Fruit fly (Drosophila melanogaster): ENCODE results near the gene mtgo.
A peak's percentile ranks its signal among the peaks of the same experiment; 100 is the strongest.

mtgo gene

dm6 chr2L:16535673-16536144 is 9.1 kb upstream of the mtgo start (continued):
- TF ChIP-seq CG5245 (GFP tag; optimal IDR thresholded peaks at IDR 0.05) (peak; percentile 62), CG2199 (GFP tag; IDR thresholded peaks at IDR 0.05) (peak; percentile 96), sens-2 (GFP tag; IDR thresholded peaks at IDR 0.05) (peak; percentile 86), dysf (GFP tag; IDR thresholded peaks at IDR 0.05) (peak; percentile 94), bcd (GFP tag; optimal IDR thresholded peaks at IDR 0.05) (peak; percentile 89), Drgx (GFP tag; IDR thresholded peaks at IDR 0.05) (peak; percentile 92), kah (GFP tag; optimal IDR thresholded peaks at IDR 0.05) (peak; percentile 91), CG16815 (GFP tag; optimal IDR thresholded peaks at IDR 0.05) (peak; percentile 86), H2.0 (GFP tag; IDR thresholded peaks at IDR 0.05) (peak; percentile 93), MBD-R2 (GFP tag; IDR thresholded peaks at IDR 0.05) (peak; percentile 81; the same call in 1 of the 2 replicates), bsh (GFP tag; optimal IDR thresholded peaks at IDR 0.05) (peak; percentile 79 to 97), pfk (GFP tag; optimal IDR thresholded peaks at IDR 0.05) (peak; percentile 29), Poxn (GFP tag; IDR thresholded peaks at IDR 0.05) (peak; percentile 67; the same call in 1 of the 2 replicates), CG31388 (GFP tag; optimal IDR thresholded peaks at IDR 0.05) (peak; percentile 54), sna (GFP tag; IDR thresholded peaks at IDR 0.05; ENCODE audit: partially characterized antibody) (no peak), Sin3A (optimal IDR thresholded peaks at IDR 0.05) (no peak), PHDP (tag; optimal IDR thresholded peaks at IDR 0.05) (peak; percentile 95), CG1233 (GFP tag; optimal IDR thresholded peaks at IDR 0.05) (peak; percentile 89), kay (GFP tag; optimal IDR thresholded peaks at IDR 0.05) (peak; percentile 72), CG9932 (GFP tag; IDR thresholded peaks at IDR 0.05) (peak; percentile 88), Ssrp (tag; optimal IDR thresholded peaks at IDR 0.05) (peak; percentile 90), vnd (GFP tag; IDR thresholded peaks at IDR 0.05; ENCODE audit: partially characterized antibody) (no peak), prd (optimal IDR thresholded peaks at IDR 0.05) (no peak), prd (GFP tag; IDR thresholded peaks at IDR 0.05) (peak; percentile 98), CG33557 (GFP tag; optimal IDR thresholded peaks at IDR 0.05) (peak; percentile 88), Blimp-1 (GFP tag; optimal IDR thresholded peaks at IDR 0.05) (peak; percentile 94), Awh (GFP tag; IDR thresholded peaks at IDR 0.05) (peak; percentile 95), CG31224 (GFP tag; IDR thresholded peaks at IDR 0.05) (peak; percentile 90), CG2129 (GFP tag; IDR thresholded peaks at IDR 0.05; ENCODE audit: partially characterized antibody) (no peak), CG12659 (GFP tag; optimal IDR thresholded peaks at IDR 0.05) (peak; percentile 85), Dll (GFP tag; IDR thresholded peaks at IDR 0.05; ENCODE audit: partially characterized antibody) (no peak), CG10321 (GFP tag; IDR thresholded peaks at IDR 0.05) (peak; percentile 42; the same call in 1 of the 2 replicates), disco-r (GFP tag; optimal IDR thresholded peaks at IDR 0.05) (peak; percentile 85), CrebB (tag; optimal IDR thresholded peaks at IDR 0.05) (peak; percentile 88), CG4328 (GFP tag; optimal IDR thresholded peaks at IDR 0.05) (peak; percentile 73), pnt (GFP tag; optimal IDR thresholded peaks at IDR 0.05) (peak; percentile 91), Rx (GFP tag; IDR thresholded peaks at IDR 0.05) (peak; percentile 94), z (GFP tag; IDR thresholded peaks at IDR 0.05) (peak; percentile 75), pita (GFP tag; optimal IDR thresholded peaks at IDR 0.05) (no peak), esg (GFP tag; conservative IDR thresholded peaks at IDR 0.05) (peak; percentile 87), CG8924 (tag; optimal IDR thresholded peaks at IDR 0.05) (peak; percentile 94), CG12769 (tag; optimal IDR thresholded peaks at IDR 0.05) (peak; percentile 88), CG9609 (GFP tag; optimal IDR thresholded peaks at IDR 0.05) (peak; percentile 82), trh (GFP tag; optimal IDR thresholded peaks at IDR 0.05) (peak; percentile 72)

Measured in whole organism, embryonic.